Worm (Caenorhabditis elegans): ENCODE measurements around the gene cept-1.

ce11 chrX:12759010-12759409 is 2.9 kb upstream of the cept-1 start:
- TF ChIP-seq snpc-4 (tag; optimal IDR thresholded peaks at IDR 0.05) (no peak), nhr-19 (GFP tag; conservative IDR thresholded peaks at IDR 0.05) (no peak)

All from whole organism, L1 larva.